Fruit fly (Drosophila melanogaster) whole organism, prepupa: Measurements from ENCODE around the gene CG31674.

ENCODE experiments used
- Blimp-1 ChIP-seq: fragments of 200-800 bp; sonication (Bioruptor generic); optimal IDR thresholded peaks from 3 replicates; lab custom pipeline; 2017; ENCODE audit warnings: missing biosample characterization, missing genetic modification characterization, mild to moderate bottlenecking, moderate library complexity, missing genetic modification reagents
- CG10631 ChIP-seq: fragments of 200-800 bp; sonication (Bioruptor generic); optimal IDR thresholded peaks from 2 replicates; lab custom pipeline; 2016; ENCODE audit warnings: missing biosample characterization, missing genetic modification characterization
- CG10669 ChIP-seq: fragments of 200-800 bp; sonication (Bioruptor generic); optimal IDR thresholded peaks from 3 replicates; lab custom pipeline; 2018; ENCODE audit warnings: missing biosample characterization, mild to moderate bottlenecking, missing genetic modification characterization, moderate library complexity
- CG11294 ChIP-seq: fragments of 200-800 bp; sonication (Bioruptor generic); IDR thresholded peaks from 2 replicates; pipeline ENCODE4 v1.3.6; 2022; ENCODE audit warnings: missing biosample characterization, missing genetic modification characterization
- CG11902 ChIP-seq: fragments of 200-800 bp; sonication (Bioruptor generic); optimal IDR thresholded peaks from 3 replicates; lab custom pipeline; 2016; ENCODE audit warnings: missing biosample characterization, missing genetic modification characterization
- CG15336 ChIP-seq: fragments of 200-800 bp; sonication (Bioruptor generic); IDR thresholded peaks from 2 replicates; pipeline ENCODE4 v1.3.6; 2022; ENCODE audit warnings: missing biosample characterization, missing genetic modification characterization
- CG16779 ChIP-seq: fragments of 200-800 bp; sonication (Bioruptor generic); optimal IDR thresholded peaks from 3 replicates; lab custom pipeline; 2017; ENCODE audit warnings: missing biosample characterization, mild to moderate bottlenecking, missing genetic modification characterization
- CG3032 ChIP-seq: fragments of 200-800 bp; optimal IDR thresholded peaks from 2 replicates; lab custom pipeline; 2019; ENCODE audit warnings: missing biosample characterization, mild to moderate bottlenecking, missing genetic modification characterization, moderate library complexity
- CG31627 ChIP-seq: fragments of 200-800 bp; sonication (Bioruptor generic); optimal IDR thresholded peaks from 3 replicates; lab custom pipeline; 2016; ENCODE audit warnings: missing biosample characterization, missing genetic modification characterization
- CG34406 ChIP-seq: fragments of 200-800 bp; sonication (Bioruptor generic); optimal IDR thresholded peaks from 3 replicates; lab custom pipeline; 2016; ENCODE audit warnings: missing biosample characterization, missing genetic modification characterization
- CG3919 ChIP-seq: fragments of 200-800 bp; sonication (Bioruptor generic); optimal IDR thresholded peaks from 3 replicates; lab custom pipeline; 2016; ENCODE audit warnings: missing biosample characterization, missing genetic modification characterization
- CG4318 ChIP-seq: fragments of 200-800 bp; sonication (Bioruptor generic); optimal IDR thresholded peaks from 3 replicates; lab custom pipeline; 2017; ENCODE audit warnings: missing biosample characterization, mild to moderate bottlenecking, missing genetic modification characterization
- CG6163 ChIP-seq: fragments of 200-800 bp; sonication (Bioruptor generic); IDR thresholded peaks from 3 replicates; pipeline ENCODE4 v1.3.6; 2022; ENCODE audit warnings: missing biosample characterization, missing genetic modification characterization
- CG6854 ChIP-seq: fragments of 200-800 bp; sonication (Bioruptor generic); optimal IDR thresholded peaks from 2 replicates; lab custom pipeline; 2017; ENCODE audit warnings: missing biosample characterization, mild to moderate bottlenecking, missing genetic modification characterization
- CG7368 ChIP-seq: fragments of 200-800 bp; sonication (Bioruptor generic); optimal IDR thresholded peaks from 3 replicates; lab custom pipeline; 2016; ENCODE audit warnings: missing biosample characterization, missing genetic modification characterization
- CG8319 ChIP-seq: fragments of 200-800 bp; sonication (Bioruptor generic); optimal IDR thresholded peaks from 3 replicates; lab custom pipeline; 2016; ENCODE audit warnings: missing biosample characterization, missing genetic modification characterization
- Eip78C ChIP-seq: fragments of 200-800 bp; sonication (Bioruptor generic); peaks from one replicate; lab custom pipeline; 2016; ENCODE audit warnings: missing biosample characterization, missing genetic modification characterization
- Eip93F ChIP-seq: fragments of 200-800 bp; sonication (Bioruptor generic); optimal IDR thresholded peaks from 2 replicates; lab custom pipeline; 2016; ENCODE audit warnings: missing biosample characterization, mild to moderate bottlenecking, missing genetic modification characterization
- Ets21C ChIP-seq: fragments of 200-800 bp; sonication (Bioruptor generic); optimal IDR thresholded peaks from 3 replicates; lab custom pipeline; 2016; ENCODE audit warnings: missing biosample characterization, missing genetic modification characterization
- Gug ChIP-seq: fragments of 200-800 bp; sonication (Bioruptor generic); IDR thresholded peaks from 2 replicates; pipeline ENCODE4 v1.3.6; 2022; ENCODE audit warnings: missing biosample characterization, missing genetic modification characterization
- Hr38 ChIP-seq: sonication (Bioruptor generic); optimal IDR thresholded peaks from 2 replicates; lab custom pipeline; 2016; ENCODE audit warnings: missing biosample characterization, missing genetic modification characterization
- Hr4 ChIP-seq: fragments of 200-800 bp; sonication (Bioruptor generic); optimal IDR thresholded peaks from 3 replicates; lab custom pipeline; 2016; ENCODE audit warnings: missing biosample characterization, missing genetic modification characterization
- Lpt ChIP-seq: fragments of 200-800 bp; sonication (Bioruptor generic); optimal IDR thresholded peaks from 3 replicates; lab custom pipeline; 2016; ENCODE audit warnings: missing biosample characterization, missing genetic modification characterization
- Met ChIP-seq: fragments of 200-800 bp; sonication (Bioruptor generic); optimal IDR thresholded peaks from 3 replicates; lab custom pipeline; 2016; ENCODE audit warnings: missing biosample characterization, missing genetic modification characterization
- OdsH ChIP-seq: fragments of 200-800 bp; sonication (Bioruptor generic); optimal IDR thresholded peaks from 3 replicates; lab custom pipeline; 2016; ENCODE audit warnings: missing biosample characterization, missing genetic modification characterization
- Smox ChIP-seq: fragments of 200-800 bp; sonication (Bioruptor generic); optimal IDR thresholded peaks from 3 replicates; lab custom pipeline; 2016; ENCODE audit warnings: missing biosample characterization, missing genetic modification characterization
- Sox14 ChIP-seq: fragments of 200-800 bp; sonication (Bioruptor generic); optimal IDR thresholded peaks from 3 replicates; lab custom pipeline; 2016; ENCODE audit warnings: missing biosample characterization, missing genetic modification characterization
- achi ChIP-seq: fragments of 200-800 bp; sonication (Bioruptor generic); optimal IDR thresholded peaks from 3 replicates; lab custom pipeline; 2016; ENCODE audit warnings: missing biosample characterization, missing genetic modification characterization
- acj6 ChIP-seq: fragments of 200-800 bp; sonication (Bioruptor generic); optimal IDR thresholded peaks from 3 replicates; lab custom pipeline; 2016; ENCODE audit warnings: missing biosample characterization, missing genetic modification characterization
- cyc ChIP-seq: fragments of 200-800 bp; sonication (Bioruptor generic); optimal IDR thresholded peaks from 3 replicates; lab custom pipeline; 2016; ENCODE audit warnings: missing biosample characterization, missing genetic modification characterization
- dsx ChIP-seq: fragments of 200-800 bp; optimal IDR thresholded peaks from 3 replicates; lab custom pipeline; 2019; ENCODE audit warnings: missing biosample characterization, mild to moderate bottlenecking, missing genetic modification characterization, moderate library complexity; ENCODE audit not compliant: poor library complexity, severe bottlenecking
- eg ChIP-seq: fragments of 200-800 bp; sonication (Bioruptor generic); IDR thresholded peaks from 3 replicates; pipeline ENCODE4 v1.3.6; 2022; ENCODE audit warnings: missing biosample characterization, missing genetic modification characterization
- fd59A ChIP-seq: fragments of 200-800 bp; sonication (Bioruptor generic); optimal IDR thresholded peaks from 2 replicates; lab custom pipeline; 2017; ENCODE audit warnings: missing biosample characterization, mild to moderate bottlenecking, missing genetic modification characterization, missing genetic modification reagents
- fd85E ChIP-seq: fragments of 200-800 bp; sonication (Bioruptor generic); optimal IDR thresholded peaks from 3 replicates; lab custom pipeline; 2016; ENCODE audit warnings: missing biosample characterization, missing genetic modification characterization
- fkh ChIP-seq: fragments of 200-800 bp; sonication (Bioruptor generic); optimal IDR thresholded peaks from 3 replicates; lab custom pipeline; 2017; ENCODE audit warnings: missing biosample characterization, mild to moderate bottlenecking, missing genetic modification characterization, moderate library complexity
- lz ChIP-seq: fragments of 200-800 bp; sonication (Bioruptor generic); optimal IDR thresholded peaks from 3 replicates; lab custom pipeline; 2016; ENCODE audit warnings: missing biosample characterization, missing genetic modification characterization
- net ChIP-seq: fragments of 200-800 bp; sonication (Bioruptor generic); optimal IDR thresholded peaks from 3 replicates; lab custom pipeline; 2016; ENCODE audit warnings: missing biosample characterization, missing genetic modification characterization
- pdm3 ChIP-seq: fragments of 200-800 bp; sonication (Bioruptor generic); optimal IDR thresholded peaks from 3 replicates; lab custom pipeline; 2016; ENCODE audit warnings: missing biosample characterization, missing genetic modification characterization
- salr ChIP-seq, 2 experiments: fragments of 200-800 bp; sonication (Bioruptor generic); optimal IDR thresholded peaks; 3 replicates each; lab custom pipeline; 2016 to 2018; ENCODE audit warnings: missing biosample characterization in 2 of 2, missing genetic modification characterization in 2 of 2, mild to moderate bottlenecking in 1 of 2
- spab ChIP-seq: fragments of 200-800 bp; sonication (Bioruptor generic); optimal IDR thresholded peaks from 2 replicates; lab custom pipeline; 2017; ENCODE audit warnings: missing biosample characterization, mild to moderate bottlenecking, missing genetic modification characterization, missing genetic modification reagents
- ss ChIP-seq, 2 experiments: fragments of 200-800 bp; sonication (Bioruptor generic); optimal IDR thresholded peaks; 2 replicates in 1 of 2; 3 replicates in 1 of 2; lab custom pipeline; 2017 to 2018; ENCODE audit warnings: mild to moderate bottlenecking in 2 of 2, missing biosample characterization in 2 of 2, missing genetic modification characterization in 2 of 2, moderate library complexity in 1 of 2
- topi ChIP-seq: fragments of 200-800 bp; sonication (Bioruptor generic); optimal IDR thresholded peaks from 3 replicates; lab custom pipeline; 2016; ENCODE audit warnings: missing biosample characterization, missing genetic modification characterization
- vri ChIP-seq: fragments of 200-800 bp; sonication (Bioruptor generic); optimal IDR thresholded peaks from 3 replicates; lab custom pipeline; 2016; ENCODE audit warnings: missing biosample characterization, mild to moderate bottlenecking, missing genetic modification characterization

The CG31674 gene

dm6 chr2L:20826226-20826625 lies 4.8 kb upstream of the CG31674 start:
- TF ChIP-seq CG11902 (GFP tag; lab: Kevin White, UChicago) (no peak), spab (GFP tag; lab: Kevin White, UChicago) (no peak), fd85E (GFP tag; lab: Kevin White, UChicago) (no peak), acj6 (GFP tag; lab: Kevin White, UChicago) (no peak), salr (GFP tag; optimal IDR thresholded peaks at IDR 0.05; lab: Kevin White, UChicago) (no peak), fd59A (GFP tag; lab: Kevin White, UChicago) (no peak), cyc (GFP tag; lab: Kevin White, UChicago) (no peak)

dm6 chr2L:20827045-20827444 lies 4.0 kb upstream of the CG31674 start:
- TF ChIP-seq lz (GFP tag; lab: Kevin White, UChicago), result no peak
- no peak for TF ChIP-seq net (GFP tag; lab: Kevin White, UChicago)
- no peak for TF ChIP-seq CG31627 (GFP tag; lab: Kevin White, UChicago)
- TF ChIP-seq Ets21C, result no peak
- no peak for TF ChIP-seq Hr38 (GFP tag; lab: Kevin White, UChicago)
- TF ChIP-seq Eip78C (GFP tag; lab: Kevin White, UChicago), result no peak
- TF ChIP-seq vri, result no peak
- TF ChIP-seq Gug, result no peak
- TF ChIP-seq topi, result no peak
- TF ChIP-seq CG8319, result no peak
- TF ChIP-seq acj6 (GFP tag; lab: Kevin White, UChicago), result no peak
- TF ChIP-seq eg (GFP tag; lab: Robert Waterston, UW), result no peak
- TF ChIP-seq CG34406, result no peak
- TF ChIP-seq pdm3 (GFP tag; lab: Kevin White, UChicago), result no peak

dm6 chr2L:20828701-20829100 lies 2.4 kb upstream of the CG31674 start:
- TF ChIP-seq CG11902 (GFP tag; lab: Kevin White, UChicago) (no peak), CG6163 (GFP tag; lab: Robert Waterston, UW) (no peak), CG11294 (no peak), Eip78C (GFP tag; lab: Kevin White, UChicago) (no peak), Ets21C (no peak), Lpt (GFP tag; lab: Kevin White, UChicago) (no peak)
- TF ChIP-seq, all 60 proteins: peak for 0

- TF ChIP-seq CG3919 (no peak), fkh (no peak), CG16779 (tag; lab: Kevin White, UChicago) (no peak), ss (GFP tag; optimal IDR thresholded peaks at IDR 0.05; lab: Kevin White, UChicago) (no peak), topi (no peak), Met (no peak), Hr38 (GFP tag; lab: Kevin White, UChicago) (no peak), OdsH (GFP tag; lab: Kevin White, UChicago) (no peak), achi (GFP tag; lab: Kevin White, UChicago) (no peak), Blimp-1 (no peak), CG11294 (no peak), Eip93F (GFP tag; lab: Kevin White, UChicago) (no peak)
These were observed 1.8 kb upstream of the CG31674 start, which contains the start of gene CG31673 for dm6 chr2L:20829309-20829708. Gene CG31673, plus strand, starts transcription at chr2L:20829609.

- TF ChIP-seq CG11902 (GFP tag; lab: Kevin White, UChicago) (no peak), CG15336 (GFP tag; lab: Robert Waterston, UW) (no peak), CG8319 (no peak), eg (GFP tag; lab: Robert Waterston, UW) (no peak), CG7368 (GFP tag; lab: Kevin White, UChicago) (no peak), CG4318 (no peak), CG6163 (GFP tag; lab: Robert Waterston, UW) (no peak), CG6854 (no peak), CG10669 (GFP tag; lab: Kevin White, UChicago) (no peak), topi (peak; percentile 9), dsx (GFP tag; lab: Kevin White, UChicago) (no peak), cyc (GFP tag; lab: Kevin White, UChicago) (peak; percentile 32), fd85E (GFP tag; lab: Kevin White, UChicago) (no peak), Ets21C (no peak), vri (peak; percentile 34), net (GFP tag; lab: Kevin White, UChicago) (no peak), Hr38 (GFP tag; lab: Kevin White, UChicago) (no peak), CG10631 (GFP tag; lab: Kevin White, UChicago) (peak; percentile 22), Hr4 (GFP tag; lab: Kevin White, UChicago) (peak; percentile 6), Sox14 (no peak), Eip78C (GFP tag; lab: Kevin White, UChicago) (peak; percentile 50), CG3032 (tag; lab: Kevin White, UChicago) (no peak), Smox (GFP tag; lab: Kevin White, UChicago) (peak; percentile 18)
These were observed 1.2 kb upstream of the CG31674 start for dm6 chr2L:20829755-20830396.
